Fruit fly (Drosophila melanogaster): ENCODE data around the gene disp.

disp gene

DNA sequence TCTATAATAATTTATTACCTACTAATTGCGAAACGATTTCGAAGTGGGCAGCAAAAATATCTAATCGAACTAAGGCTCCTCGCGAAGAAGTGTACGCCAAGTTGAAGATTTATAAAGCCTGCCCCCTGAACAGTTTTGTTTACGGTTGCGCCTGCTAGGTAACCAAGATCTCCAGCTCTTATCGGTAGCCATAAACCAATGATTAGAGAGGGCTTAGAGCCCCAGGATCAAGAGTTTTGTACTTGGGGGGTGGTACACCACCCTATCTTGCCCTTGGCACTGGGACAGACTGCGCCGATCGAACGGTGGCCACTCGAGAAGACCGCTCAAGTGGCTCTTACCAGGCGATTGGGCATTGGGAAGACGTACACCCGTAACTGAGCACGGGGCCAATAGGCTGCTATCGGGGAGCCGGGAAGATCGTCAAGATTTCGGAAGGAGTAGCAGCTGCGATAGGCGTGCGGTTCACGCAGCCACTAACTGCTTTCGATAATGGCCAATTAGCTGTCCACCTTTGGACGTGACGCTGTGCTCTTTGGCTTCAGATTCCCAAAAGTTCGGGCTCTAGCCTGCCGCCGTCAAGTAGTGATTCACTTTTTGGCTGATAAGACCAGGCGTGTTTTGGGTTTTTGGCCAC lies 23.6 kb downstream of the disp start:
- no peak for TF ChIP-seq CG17801 (GFP tag; optimal IDR thresholded peaks at IDR 0.05; ENCODE audit: partially characterized antibody)

DNA sequence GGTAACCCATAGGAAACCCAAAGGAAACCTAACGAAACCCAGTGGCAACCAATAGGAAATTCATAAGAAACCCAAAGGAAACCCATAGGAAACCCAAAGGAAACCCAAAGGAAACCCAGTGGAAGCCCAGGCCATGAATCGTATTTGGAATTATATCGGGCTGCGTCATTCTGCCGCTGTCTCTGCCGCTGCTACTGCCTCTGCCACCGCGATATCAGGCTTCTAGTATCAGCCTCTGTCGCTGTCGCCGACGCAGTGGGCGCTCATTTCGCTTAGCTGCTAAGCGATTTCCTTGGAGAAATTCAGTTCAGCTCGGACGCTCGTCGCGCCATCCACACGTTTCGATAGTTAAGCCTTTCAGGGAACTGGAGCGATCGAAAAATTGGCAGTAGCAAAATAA lies 24.8 kb downstream of the disp start, which contains the start of gene CG1208:
TSS of gene CG1208 (plus strand) at position 301 of the 400 bp plus-strand sequence.
- TF ChIP-seq CG17801 (GFP tag; optimal IDR thresholded peaks at IDR 0.05; ENCODE audit: partially characterized antibody): no peak

DNA sequence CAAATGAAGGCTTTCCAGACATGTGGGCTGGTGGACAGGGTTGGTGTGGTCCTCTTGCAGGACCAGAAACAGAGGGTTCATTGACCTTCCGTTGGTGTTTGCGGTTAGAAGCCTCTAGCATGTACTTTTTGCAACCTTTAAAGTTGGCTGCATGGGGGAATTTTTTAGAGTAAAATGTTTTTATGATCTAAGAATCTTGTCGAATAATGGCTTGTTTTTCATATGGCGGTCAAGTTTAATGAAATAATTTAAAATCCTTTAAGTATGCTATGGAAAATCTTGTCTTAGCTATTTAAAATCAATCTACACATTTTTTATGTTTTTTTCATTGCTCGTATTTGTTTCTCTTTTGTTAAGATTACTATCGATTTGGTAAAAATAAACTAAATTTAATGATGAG lies 26.3 kb downstream of the disp start, which contains the start of gene glob3:
TSS of gene glob3 (plus strand) at position 301 of the 400 bp plus-strand sequence.
- TF ChIP-seq CG17801 (GFP tag; optimal IDR thresholded peaks at IDR 0.05; ENCODE audit: partially characterized antibody): no peak

DNA sequence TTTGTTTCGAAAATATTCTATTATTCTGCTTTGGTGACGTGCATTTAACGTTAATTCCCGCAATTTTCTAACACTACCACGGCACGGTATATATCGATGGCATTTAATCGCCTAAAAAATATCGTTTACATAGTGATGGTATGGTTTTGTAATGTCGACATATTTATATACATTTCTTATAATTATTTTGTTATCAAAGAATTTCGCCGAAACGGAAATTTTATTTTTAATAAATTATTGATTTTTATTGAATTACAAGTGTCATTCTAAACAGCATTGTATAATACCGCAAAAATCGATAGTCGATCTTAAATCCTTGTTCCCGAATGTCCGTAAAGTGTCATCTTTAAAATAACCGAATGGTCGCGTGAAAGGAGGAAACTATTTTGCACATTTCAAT lies 31.7 kb downstream of the disp start, which contains the start of the genes Sec20 and dgrn:
TSS of gene Sec20 (minus strand) at position 77 of the 400 bp plus-strand sequence.
TSS of gene dgrn (plus strand) at position 160 of the 400 bp plus-strand sequence.
- TF ChIP-seq CG17801 (GFP tag; optimal IDR thresholded peaks at IDR 0.05; ENCODE audit: partially characterized antibody): peak; percentile 71

DNA sequence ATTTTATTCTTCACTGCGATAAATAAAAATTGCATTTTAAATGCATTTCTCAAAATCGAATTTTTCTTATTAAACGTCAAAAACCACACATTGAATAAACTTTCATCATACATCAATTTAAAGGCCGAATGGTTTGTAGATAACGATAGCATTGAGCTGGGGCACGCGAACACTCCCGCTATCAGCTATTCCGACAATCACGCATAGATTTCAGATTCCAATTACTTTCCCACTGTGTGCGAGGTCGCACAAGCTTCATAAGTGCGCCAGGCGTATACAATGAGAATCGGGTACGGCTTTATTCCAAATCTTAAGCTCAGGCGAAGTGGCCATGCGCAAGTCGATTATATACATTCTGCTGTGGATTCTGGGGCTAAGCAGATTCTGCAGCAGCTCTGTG lies 34.4 kb downstream of the disp start, which contains the start of gene CG46303:
TSS of gene CG46303 (plus strand) at position 223 of the 400 bp plus-strand sequence.
- no peak for TF ChIP-seq CG17801 (GFP tag; optimal IDR thresholded peaks at IDR 0.05; ENCODE audit: partially characterized antibody)

DNA sequence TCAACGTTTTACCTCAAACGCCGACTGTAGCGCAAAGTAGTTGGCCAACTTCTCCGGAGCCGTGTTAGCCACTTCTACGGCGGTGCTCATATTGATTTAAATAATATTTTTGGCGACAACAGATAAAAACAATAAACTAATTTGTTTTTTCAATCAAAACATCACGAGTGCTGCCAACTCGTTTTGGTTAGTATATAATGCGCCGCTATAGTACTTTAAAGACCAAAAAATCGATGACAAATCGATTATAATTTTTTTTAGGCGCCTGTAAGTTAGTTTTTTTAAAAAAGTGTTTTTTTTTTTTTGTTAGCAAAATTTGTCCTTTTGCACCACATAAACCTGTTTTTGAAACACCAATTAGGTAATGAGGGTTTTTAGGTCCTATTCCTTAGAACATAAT lies 34.9 kb downstream of the disp start, which contains the start of gene Hpr1:
TSS of gene Hpr1 (minus strand) at position 198 of the 400 bp plus-strand sequence.
- no peak for TF ChIP-seq CG17801 (GFP tag; optimal IDR thresholded peaks at IDR 0.05; ENCODE audit: partially characterized antibody)

DNA sequence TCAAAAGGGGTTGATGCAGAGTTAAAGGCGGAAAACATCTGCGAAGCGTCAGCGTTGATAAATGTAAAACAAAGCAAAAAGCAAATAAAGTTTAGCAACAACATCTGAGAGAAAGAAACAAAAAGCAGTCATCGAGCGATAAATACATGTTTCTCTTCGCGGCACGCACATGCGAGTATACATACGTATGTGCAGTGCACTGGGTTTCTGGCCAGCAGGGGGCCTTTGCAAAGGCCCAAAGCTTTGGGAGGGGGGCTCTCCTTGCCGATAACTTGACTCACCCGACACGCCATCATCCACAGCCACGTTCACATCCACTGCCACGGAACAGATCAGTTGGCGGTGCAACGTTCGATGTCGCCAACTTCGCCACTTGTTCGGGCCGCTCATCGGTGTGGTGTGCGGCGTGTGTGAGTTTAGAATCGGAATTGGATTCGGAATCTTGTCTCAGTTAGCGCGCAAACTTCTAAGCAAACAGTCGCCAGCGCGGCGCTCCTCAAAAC lies 42.9 kb downstream of the disp start, which contains the start of gene CG42675:
TSS of gene CG42675 (plus strand) at position 453 of the 503 bp plus-strand sequence.
- no peak for TF ChIP-seq CG17801 (GFP tag; optimal IDR thresholded peaks at IDR 0.05; ENCODE audit: partially characterized antibody)

DNA sequence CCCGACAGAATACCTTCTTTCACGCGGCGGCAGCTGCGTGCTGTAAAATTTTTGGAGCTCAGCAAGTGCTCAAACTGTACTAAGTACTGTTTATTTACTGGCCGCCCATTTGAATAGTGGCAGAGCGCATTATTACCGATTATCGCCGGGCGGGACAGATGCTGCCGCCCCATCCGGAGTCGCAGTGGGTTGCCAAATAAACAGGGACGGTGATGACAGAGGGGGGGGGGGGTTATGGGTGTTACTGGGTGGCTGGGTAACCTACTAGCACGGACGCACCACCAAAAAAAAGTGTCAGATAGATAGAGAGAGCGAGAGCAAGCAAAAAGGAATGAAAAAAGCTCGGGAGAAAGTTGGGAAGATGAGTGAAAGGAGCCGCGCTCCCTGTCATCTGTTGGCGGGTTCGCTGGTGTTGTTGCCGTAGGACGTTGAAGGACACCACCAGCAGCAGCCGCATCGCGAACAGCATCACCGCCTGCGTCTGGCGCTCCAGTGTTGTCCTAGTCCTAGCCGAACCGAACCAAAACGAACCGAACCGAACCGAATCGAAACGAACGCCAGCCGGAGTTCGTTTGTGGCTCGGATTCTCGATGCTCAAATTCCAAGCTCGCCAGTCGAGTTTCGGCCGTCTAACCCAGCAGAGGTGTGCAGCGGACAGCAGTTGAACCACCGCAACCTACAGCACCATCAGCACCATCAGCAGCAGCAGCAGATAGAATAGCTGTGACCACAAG lies 54.2 kb downstream of the disp start, which contains the start of gene CG11000:
TSS of gene CG11000 (plus strand) at position 626 of the 734 bp plus-strand sequence.
- no peak for TF ChIP-seq CG17801 (GFP tag; optimal IDR thresholded peaks at IDR 0.05; ENCODE audit: partially characterized antibody)

All from ovary, adult (tissue).